Fruit fly (Drosophila melanogaster) whole organism, embryonic: ENCODE results near the gene Ssadh.

Source experiments
- Blimp-1 ChIP-seq: fragments of 200-800 bp; sonication (Bioruptor generic); optimal IDR thresholded peaks from 3 replicates; lab custom pipeline; 2018; ENCODE audit warnings: missing biosample characterization, missing genetic modification characterization, mild to moderate bottlenecking, moderate library complexity, missing genetic modification reagents
- BtbVII ChIP-seq: fragments of 200-800 bp; sonication (Bioruptor generic); optimal IDR thresholded peaks from 3 replicates; lab custom pipeline; 2017; ENCODE audit warnings: missing biosample characterization, mild to moderate bottlenecking, missing genetic modification characterization
- C15 ChIP-seq: fragments of 200-800 bp; sonication (Bioruptor generic); IDR thresholded peaks from 3 replicates; pipeline ENCODE4 v1.3.6; 2022; ENCODE audit warnings: missing biosample characterization, missing genetic modification characterization
- CG10147 ChIP-seq: fragments of 200-800 bp; sonication (Bioruptor generic); optimal IDR thresholded peaks from 2 replicates; lab custom pipeline; 2019; ENCODE audit warnings: missing biosample characterization, mild to moderate bottlenecking, missing genetic modification characterization, moderate library complexity
- CG10654 ChIP-seq: fragments of 200-800 bp; sonication (Bioruptor generic); optimal IDR thresholded peaks from 2 replicates; lab custom pipeline; 2016; ENCODE audit warnings: missing biosample characterization, missing genetic modification characterization
- CG12659 ChIP-seq: fragments of 200-800 bp; sonication (Bioruptor generic); optimal IDR thresholded peaks from 3 replicates; lab custom pipeline; 2017; ENCODE audit warnings: mild to moderate bottlenecking, missing biosample characterization, missing genetic modification reagents, missing genetic modification characterization
- CG12769 ChIP-seq: fragments of 200-800 bp; sonication (Bioruptor generic); optimal IDR thresholded peaks from 2 replicates; lab custom pipeline; 2019; ENCODE audit warnings: missing biosample characterization, mild to moderate bottlenecking, missing genetic modification characterization, moderate library complexity
- CG13287 ChIP-seq: fragments of 200-800 bp; sonication (Bioruptor generic); IDR thresholded peaks from 2 replicates; pipeline ENCODE4 v1.3.6; 2022; ENCODE audit warnings: missing biosample characterization, missing genetic modification characterization; ENCODE audit not compliant: partially characterized antibody
- CG13424 ChIP-seq: fragments of 200-800 bp; sonication (Bioruptor generic); optimal IDR thresholded peaks from 2 replicates; lab custom pipeline; 2019; ENCODE audit warnings: missing biosample characterization, mild to moderate bottlenecking, missing genetic modification characterization, moderate library complexity
- CG15601 ChIP-seq: fragments of 200-800 bp; sonication (Bioruptor generic); optimal IDR thresholded peaks from 3 replicates; lab custom pipeline; 2019; ENCODE audit warnings: missing biosample characterization, mild to moderate bottlenecking, missing genetic modification characterization, moderate library complexity
- CG1603 ChIP-seq: fragments of 200-800 bp; sonication (Bioruptor generic); optimal IDR thresholded peaks from 2 replicates; lab custom pipeline; 2019; ENCODE audit warnings: missing biosample characterization, mild to moderate bottlenecking, missing genetic modification characterization, moderate library complexity
- CG17385 ChIP-seq: fragments of 200-800 bp; sonication (Bioruptor generic); optimal IDR thresholded peaks from 3 replicates; lab custom pipeline; 2018; ENCODE audit warnings: missing biosample characterization, mild to moderate bottlenecking, missing genetic modification characterization
- CG2712 ChIP-seq: fragments of 200-800 bp; optimal IDR thresholded peaks from 3 replicates; lab custom pipeline; 2019; ENCODE audit warnings: missing biosample characterization, mild to moderate bottlenecking, missing genetic modification characterization, moderate library complexity
- CG30431 ChIP-seq: fragments of 200-800 bp; sonication (Bioruptor generic); optimal IDR thresholded peaks from 2 replicates; lab custom pipeline; 2017; ENCODE audit warnings: missing biosample characterization, missing genetic modification characterization
- CG4404 ChIP-seq: fragments of 200-800 bp; sonication (Bioruptor generic); IDR thresholded peaks from 2 replicates; pipeline ENCODE4 v1.3.6; 2022; ENCODE audit warnings: missing biosample characterization, missing genetic modification characterization
- CG4820 ChIP-seq: fragments of 200-800 bp; sonication (Bioruptor generic); optimal IDR thresholded peaks from 3 replicates; lab custom pipeline; 2016; ENCODE audit warnings: missing biosample characterization, missing genetic modification characterization
- CG5245 ChIP-seq: fragments of 200-800 bp; sonication (Bioruptor generic); optimal IDR thresholded peaks from 3 replicates; lab custom pipeline; 2016; ENCODE audit warnings: missing biosample characterization, missing genetic modification characterization
- CG7372 ChIP-seq: fragments of 200-800 bp; sonication (Bioruptor generic); IDR thresholded peaks from 2 replicates; pipeline ENCODE4 v1.3.6; 2022; ENCODE audit warnings: missing biosample characterization, missing genetic modification characterization
- CG7963 ChIP-seq: fragments of 200-800 bp; sonication (Bioruptor generic); IDR thresholded peaks from 3 replicates; pipeline ENCODE4 v1.3.6; 2022; ENCODE audit warnings: missing biosample characterization, missing genetic modification characterization; ENCODE audit not compliant: partially characterized antibody
- CG8388 ChIP-seq: fragments of 200-800 bp; sonication (Bioruptor generic); optimal IDR thresholded peaks from 2 replicates; lab custom pipeline; 2019; ENCODE audit warnings: missing biosample characterization, mild to moderate bottlenecking, missing genetic modification characterization, moderate library complexity
- CG9215 ChIP-seq: fragments of 200-800 bp; sonication (Bioruptor generic); IDR thresholded peaks from 2 replicates; pipeline ENCODE4 v1.3.6; 2022; ENCODE audit warnings: missing biosample characterization, missing genetic modification characterization
- Deaf1 ChIP-seq: fragments of 200-800 bp; optimal IDR thresholded peaks from 3 replicates; lab custom pipeline; 2019; ENCODE audit warnings: missing biosample characterization, mild to moderate bottlenecking, missing genetic modification characterization, moderate library complexity
- Dek ChIP-seq: fragments of 200-800 bp; sonication (Bioruptor generic); optimal IDR thresholded peaks from 3 replicates; lab custom pipeline; 2019; ENCODE audit warnings: missing biosample characterization, mild to moderate bottlenecking, missing genetic modification characterization, moderate library complexity
- GATAe ChIP-seq: fragments of 200-800 bp; sonication (Bioruptor generic); conservative IDR thresholded peaks from 2 replicates; pipeline ENCODE4 v1.3.6; 2022; ENCODE audit warnings: missing biosample characterization, missing genetic modification characterization
- HHEX ChIP-seq: fragments of 200-800 bp; sonication (Bioruptor generic); optimal IDR thresholded peaks from 3 replicates; lab custom pipeline; 2017; ENCODE audit warnings: missing biosample characterization, mild to moderate bottlenecking, missing genetic modification characterization, missing genetic modification reagents
- Oaz ChIP-seq: fragments of 200-800 bp; sonication (Bioruptor generic); IDR thresholded peaks from 2 replicates; pipeline ENCODE4 v1.3.6; 2022; ENCODE audit warnings: missing biosample characterization, missing genetic modification characterization
- Sox102F ChIP-seq: fragments of 200-800 bp; sonication (Bioruptor generic); optimal IDR thresholded peaks from 2 replicates; lab custom pipeline; 2018; ENCODE audit warnings: missing biosample characterization, mild to moderate bottlenecking, missing genetic modification characterization, moderate library complexity
- Sry-β ChIP-seq: fragments of 200-800 bp; sonication (Bioruptor generic); optimal IDR thresholded peaks from 2 replicates; lab custom pipeline; 2018; ENCODE audit warnings: missing biosample characterization, mild to moderate bottlenecking, missing genetic modification characterization, moderate library complexity
- Stat92E ChIP-seq, 3 experiments: fragments of >200 bp in 2 of 3; fragments of 200-800 bp in 1 of 3; sonication (Bioruptor generic) in 1 of 3; optimal IDR thresholded peaks; 2 replicates each; lab custom pipeline; 2017 to 2019; ENCODE audit warnings: missing biosample characterization in 3 of 3, missing genetic modification characterization in 3 of 3, mild to moderate bottlenecking in 1 of 3, moderate library complexity in 1 of 3
- Xbp1 ChIP-seq: fragments of 200-800 bp; sonication (Bioruptor generic); optimal IDR thresholded peaks from 3 replicates; lab custom pipeline; 2016; ENCODE audit warnings: missing biosample characterization, mild to moderate bottlenecking, missing genetic modification characterization
- cad ChIP-seq: fragments of >200 bp; optimal IDR thresholded peaks from 2 replicates; lab custom pipeline; 2017; ENCODE audit warnings: missing biosample characterization, missing genetic modification characterization
- cato ChIP-seq: fragments of 200-800 bp; sonication (Bioruptor generic); optimal IDR thresholded peaks from 2 replicates; lab custom pipeline; 2016; ENCODE audit warnings: missing biosample characterization, missing genetic modification characterization, borderline replicate concordance
- caup ChIP-seq: fragments of 200-800 bp; sonication (Bioruptor generic); optimal IDR thresholded peaks from 3 replicates; lab custom pipeline; 2017; ENCODE audit warnings: missing biosample characterization, mild to moderate bottlenecking, missing genetic modification characterization, moderate library complexity; ENCODE audit not compliant: severe bottlenecking
- chinmo ChIP-seq: fragments of 200-800 bp; sonication (Bioruptor generic); IDR thresholded peaks from 4 replicates; pipeline ENCODE4 v1.3.6; 2022; ENCODE audit warnings: missing biosample characterization, missing genetic modification characterization; ENCODE audit not compliant: partially characterized antibody
- ci ChIP-seq: fragments of 200-800 bp; sonication (Bioruptor generic); IDR thresholded peaks from 3 replicates; pipeline ENCODE4 v1.3.6; 2022; ENCODE audit warnings: missing biosample characterization, missing genetic modification characterization
- croc ChIP-seq: fragments of 200-800 bp; sonication (Bioruptor generic); conservative IDR thresholded peaks from 3 replicates; pipeline ENCODE4 v1.3.6; 2022; ENCODE audit warnings: missing biosample characterization, missing genetic modification characterization
- dimm ChIP-seq: fragments of 200-800 bp; sonication (Bioruptor generic); IDR thresholded peaks from 2 replicates; pipeline ENCODE4 v1.3.6; 2022; ENCODE audit warnings: missing biosample characterization, missing genetic modification characterization
- dmrt99B ChIP-seq: fragments of 200-800 bp; sonication (Bioruptor generic); optimal IDR thresholded peaks from 2 replicates; lab custom pipeline; 2018; ENCODE audit warnings: missing biosample characterization, mild to moderate bottlenecking, missing genetic modification characterization, moderate library complexity
- gce ChIP-seq: fragments of 200-800 bp; sonication (Bioruptor generic); IDR thresholded peaks from 3 replicates; pipeline ENCODE4 v1.3.6; 2022; ENCODE audit warnings: missing biosample characterization, missing genetic modification characterization
- kah ChIP-seq: fragments of 200-800 bp; sonication (Bioruptor generic); optimal IDR thresholded peaks from 2 replicates; lab custom pipeline; 2018; ENCODE audit warnings: missing biosample characterization, mild to moderate bottlenecking, missing genetic modification characterization
- lbe ChIP-seq: fragments of 200-800 bp; sonication (Bioruptor generic); optimal IDR thresholded peaks from 2 replicates; lab custom pipeline; 2016; ENCODE audit warnings: missing biosample characterization, mild to moderate bottlenecking, missing genetic modification characterization
- lilli ChIP-seq: fragments of 200-800 bp; sonication (Bioruptor generic); optimal IDR thresholded peaks from 3 replicates; lab custom pipeline; 2016; ENCODE audit warnings: missing biosample characterization, missing genetic modification characterization
- nerfin-1 ChIP-seq: fragments of 200-800 bp; sonication (Bioruptor generic); optimal IDR thresholded peaks from 3 replicates; lab custom pipeline; 2019; ENCODE audit warnings: missing biosample characterization, mild to moderate bottlenecking, missing genetic modification characterization, moderate library complexity
- nerfin-2 ChIP-seq: fragments of 200-800 bp; sonication (Bioruptor generic); IDR thresholded peaks from 2 replicates; pipeline ENCODE4 v1.3.6; 2022; ENCODE audit warnings: missing biosample characterization, missing genetic modification characterization; ENCODE audit not compliant: partially characterized antibody
- pb ChIP-seq: fragments of 200-800 bp; sonication (Bioruptor generic); optimal IDR thresholded peaks from 3 replicates; lab custom pipeline; 2016; ENCODE audit warnings: missing biosample characterization, missing genetic modification characterization
- sug ChIP-seq: fragments of 200-800 bp; optimal IDR thresholded peaks from 2 replicates; lab custom pipeline; 2019; ENCODE audit warnings: missing biosample characterization, mild to moderate bottlenecking, missing genetic modification characterization, moderate library complexity
- tap ChIP-seq: fragments of 200-800 bp; optimal IDR thresholded peaks from 3 replicates; lab custom pipeline; 2019; ENCODE audit warnings: missing biosample characterization, mild to moderate bottlenecking, missing genetic modification characterization, moderate library complexity
- tna ChIP-seq: fragments of 200-800 bp; sonication (Bioruptor generic); IDR thresholded peaks from 2 replicates; pipeline ENCODE4 v1.3.6; 2022; ENCODE audit warnings: missing biosample characterization, missing genetic modification characterization; ENCODE audit not compliant: partially characterized antibody
- wdn ChIP-seq: fragments of 200-800 bp; sonication (Bioruptor generic); IDR thresholded peaks from 2 replicates; pipeline ENCODE4 v1.3.6; 2022; ENCODE audit warnings: missing biosample characterization, missing genetic modification characterization

Ssadh gene

DNA sequence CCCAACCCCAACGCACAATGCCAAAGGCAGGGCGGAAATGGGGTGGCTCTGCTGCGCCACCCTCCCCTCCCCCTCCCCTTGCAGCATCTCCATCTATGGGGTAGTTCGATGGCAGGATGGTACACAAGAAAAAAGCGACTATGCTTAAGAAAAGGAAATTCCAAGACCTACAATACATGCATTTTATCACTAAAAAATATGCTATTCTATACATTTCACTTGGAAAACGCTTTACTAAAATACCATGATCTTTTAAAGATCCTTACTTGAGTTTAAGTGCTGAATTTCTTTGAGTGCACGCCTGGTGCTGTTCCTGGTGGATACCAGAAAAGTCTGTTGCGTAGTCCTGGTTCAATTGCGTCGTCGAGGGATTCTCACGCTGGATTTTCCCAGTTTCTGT lies 4.4 kb upstream of the Ssadh start (continued):
- TF ChIP-seq CG5245 (GFP tag; lab: Kevin White, UChicago) (peak; percentile 48), CG9215 (GFP tag; lab: Robert Waterston, UW) (peak; percentile 42; the same call in 1 of the 2 replicates), kah (GFP tag; lab: Kevin White, UChicago) (peak; percentile 2), wdn (GFP tag; lab: Robert Waterston, UW) (peak; percentile 38; the same call in 1 of the 2 replicates), ci (GFP tag; lab: Robert Waterston, UW) (peak; percentile 88), GATAe (GFP tag; lab: Robert Waterston, UW) (no peak), CG4820 (peak; percentile 67), Dek (tag; lab: Kevin White, UChicago) (peak; percentile 57), C15 (GFP tag; lab: Robert Waterston, UW) (0 out of 3 replicates have a peak, but pooled peaks have one; percentile 42), sug (tag; lab: Kevin White, UChicago) (peak; percentile 29), cato (GFP tag; lab: Kevin White, UChicago) (peak; percentile 39), CG7963 (no peak), pb (peak; percentile 6), croc (GFP tag; lab: Robert Waterston, UW) (peak; percentile 56), Oaz (0 out of 2 replicates have a peak, but pooled peaks have one; percentile 11), HHEX (peak; percentile 63), tap (tag; lab: Kevin White, UChicago) (peak; percentile 55), CG13424 (peak; percentile 73), CG4404 (GFP tag; lab: Robert Waterston, UW) (peak; percentile 49; the same call in 1 of the 2 replicates), BtbVII (GFP tag; lab: Kevin White, UChicago) (peak; percentile 51), CG12769 (tag; lab: Kevin White, UChicago) (peak; percentile 37), lilli (GFP tag; lab: Kevin White, UChicago) (peak; percentile 46), dmrt99B (tag; lab: Kevin White, UChicago) (peak; percentile 80), CG2712 (tag; lab: Kevin White, UChicago) (peak; percentile 77), CG10147 (GFP tag; lab: Kevin White, UChicago) (peak; percentile 64), CG13287 (GFP tag; lab: Robert Waterston, UW) (no peak), Sox102F (peak; percentile 71), CG15601 (tag; lab: Kevin White, UChicago) (peak; percentile 63), Stat92E (GFP tag; optimal IDR thresholded peaks at IDR 0.05; lab: Kevin White, UChicago) (no peak), nerfin-1 (tag; lab: Kevin White, UChicago) (peak; percentile 71), tna (GFP tag; lab: Robert Waterston, UW) (no peak), Sry-β (no peak), CG30431 (GFP tag; lab: Kevin White, UChicago) (peak; percentile 52), Blimp-1 (GFP tag; lab: Kevin White, UChicago) (peak; percentile 66), Xbp1 (GFP tag; lab: Kevin White, UChicago) (peak; percentile 77), Deaf1 (tag; lab: Kevin White, UChicago) (no peak), CG1603 (peak; percentile 57), gce (0 out of 3 replicates have a peak, but pooled peaks have one; percentile 17), dimm (GFP tag; lab: Robert Waterston, UW) (peak; percentile 49; the same call in 1 of the 2 replicates), nerfin-2 (GFP tag; lab: Robert Waterston, UW) (no peak), chinmo (GFP tag; lab: Robert Waterston, UW) (no peak), CG10654 (GFP tag; lab: Kevin White, UChicago) (peak; percentile 45), caup (GFP tag; lab: Kevin White, UChicago) (peak; percentile 61), cad (GFP tag; lab: Kevin White, UChicago) (no peak), CG7372 (GFP tag; lab: Robert Waterston, UW) (0 out of 2 replicates have a peak, but pooled peaks have one; percentile 29), CG12659 (peak; percentile 54), CG17385 (GFP tag; lab: Kevin White, UChicago) (peak; percentile 64), CG8388 (peak; percentile 59), lbe (GFP tag; lab: Kevin White, UChicago) (no peak)
